Fruit fly (Drosophila melanogaster) whole organism, prepupa: ENCODE results near the gene CG34426.

Source experiments
- Blimp-1 ChIP-seq: fragments of 200-800 bp; sonication (Bioruptor generic); optimal IDR thresholded peaks from 3 replicates; lab custom pipeline; 2017; ENCODE audit warnings: missing biosample characterization, missing genetic modification characterization, mild to moderate bottlenecking, moderate library complexity, missing genetic modification reagents
- CG10631 ChIP-seq: fragments of 200-800 bp; sonication (Bioruptor generic); optimal IDR thresholded peaks from 2 replicates; lab custom pipeline; 2016; ENCODE audit warnings: missing biosample characterization, missing genetic modification characterization
- CG10669 ChIP-seq: fragments of 200-800 bp; sonication (Bioruptor generic); optimal IDR thresholded peaks from 3 replicates; lab custom pipeline; 2018; ENCODE audit warnings: missing biosample characterization, mild to moderate bottlenecking, missing genetic modification characterization, moderate library complexity
- CG11294 ChIP-seq: fragments of 200-800 bp; sonication (Bioruptor generic); IDR thresholded peaks from 2 replicates; pipeline ENCODE4 v1.3.6; 2022; ENCODE audit warnings: missing biosample characterization, missing genetic modification characterization
- CG11762 ChIP-seq: fragments of 200-800 bp; sonication (Bioruptor generic); optimal IDR thresholded peaks from 3 replicates; lab custom pipeline; 2016; ENCODE audit warnings: missing biosample characterization, missing genetic modification characterization; ENCODE audit not compliant: insufficient read depth
- CG11902 ChIP-seq: fragments of 200-800 bp; sonication (Bioruptor generic); optimal IDR thresholded peaks from 3 replicates; lab custom pipeline; 2016; ENCODE audit warnings: missing biosample characterization, missing genetic modification characterization
- CG15336 ChIP-seq: fragments of 200-800 bp; sonication (Bioruptor generic); IDR thresholded peaks from 2 replicates; pipeline ENCODE4 v1.3.6; 2022; ENCODE audit warnings: missing biosample characterization, missing genetic modification characterization
- CG16779 ChIP-seq: fragments of 200-800 bp; sonication (Bioruptor generic); optimal IDR thresholded peaks from 3 replicates; lab custom pipeline; 2017; ENCODE audit warnings: missing biosample characterization, mild to moderate bottlenecking, missing genetic modification characterization
- CG31627 ChIP-seq: fragments of 200-800 bp; sonication (Bioruptor generic); optimal IDR thresholded peaks from 3 replicates; lab custom pipeline; 2016; ENCODE audit warnings: missing biosample characterization, missing genetic modification characterization
- CG32006 ChIP-seq: fragments of 200-800 bp; sonication (Bioruptor generic); optimal IDR thresholded peaks from 3 replicates; lab custom pipeline; 2017; ENCODE audit warnings: missing biosample characterization, mild to moderate bottlenecking, missing genetic modification characterization
- CG3919 ChIP-seq: fragments of 200-800 bp; sonication (Bioruptor generic); optimal IDR thresholded peaks from 3 replicates; lab custom pipeline; 2016; ENCODE audit warnings: missing biosample characterization, missing genetic modification characterization
- CG4318 ChIP-seq: fragments of 200-800 bp; sonication (Bioruptor generic); optimal IDR thresholded peaks from 3 replicates; lab custom pipeline; 2017; ENCODE audit warnings: missing biosample characterization, mild to moderate bottlenecking, missing genetic modification characterization
- CG6163 ChIP-seq: fragments of 200-800 bp; sonication (Bioruptor generic); IDR thresholded peaks from 3 replicates; pipeline ENCODE4 v1.3.6; 2022; ENCODE audit warnings: missing biosample characterization, missing genetic modification characterization
- CG6276 ChIP-seq: fragments of 200-800 bp; sonication (Bioruptor generic); optimal IDR thresholded peaks from 2 replicates; lab custom pipeline; 2017; ENCODE audit warnings: missing biosample characterization, mild to moderate bottlenecking, missing genetic modification characterization
- CG6792 ChIP-seq: fragments of 200-800 bp; sonication (Bioruptor generic); optimal IDR thresholded peaks from 3 replicates; lab custom pipeline; 2016; ENCODE audit warnings: missing biosample characterization, missing genetic modification characterization
- CG6854 ChIP-seq: fragments of 200-800 bp; sonication (Bioruptor generic); optimal IDR thresholded peaks from 2 replicates; lab custom pipeline; 2017; ENCODE audit warnings: missing biosample characterization, mild to moderate bottlenecking, missing genetic modification characterization
- CG8119 ChIP-seq: fragments of 200-800 bp; sonication (Bioruptor generic); IDR thresholded peaks from 3 replicates; pipeline ENCODE4 v1.3.6; 2022; ENCODE audit warnings: missing biosample characterization, missing genetic modification characterization
- CG8632 ChIP-seq: fragments of 200-800 bp; sonication (Bioruptor generic); optimal IDR thresholded peaks from 3 replicates; lab custom pipeline; 2016; ENCODE audit warnings: missing biosample characterization, missing genetic modification characterization
- CG9139 ChIP-seq: fragments of 200-800 bp; sonication (Bioruptor generic); optimal IDR thresholded peaks from 3 replicates; lab custom pipeline; 2017; ENCODE audit warnings: missing biosample characterization, mild to moderate bottlenecking, missing genetic modification characterization
- Eip78C ChIP-seq: fragments of 200-800 bp; sonication (Bioruptor generic); peaks from one replicate; lab custom pipeline; 2016; ENCODE audit warnings: missing biosample characterization, missing genetic modification characterization
- Ets21C ChIP-seq: fragments of 200-800 bp; sonication (Bioruptor generic); optimal IDR thresholded peaks from 3 replicates; lab custom pipeline; 2016; ENCODE audit warnings: missing biosample characterization, missing genetic modification characterization
- Ets96B ChIP-seq: fragments of 200-800 bp; optimal IDR thresholded peaks from 2 replicates; lab custom pipeline; 2019; ENCODE audit warnings: missing biosample characterization, mild to moderate bottlenecking, missing genetic modification characterization, moderate library complexity
- Gug ChIP-seq: fragments of 200-800 bp; sonication (Bioruptor generic); IDR thresholded peaks from 2 replicates; pipeline ENCODE4 v1.3.6; 2022; ENCODE audit warnings: missing biosample characterization, missing genetic modification characterization
- Hr39 ChIP-seq: fragments of 200-800 bp; sonication (Bioruptor generic); optimal IDR thresholded peaks from 2 replicates; lab custom pipeline; 2016; ENCODE audit warnings: missing biosample characterization, missing genetic modification characterization
- Hr4 ChIP-seq: fragments of 200-800 bp; sonication (Bioruptor generic); optimal IDR thresholded peaks from 3 replicates; lab custom pipeline; 2016; ENCODE audit warnings: missing biosample characterization, missing genetic modification characterization
- OdsH ChIP-seq: fragments of 200-800 bp; sonication (Bioruptor generic); optimal IDR thresholded peaks from 3 replicates; lab custom pipeline; 2016; ENCODE audit warnings: missing biosample characterization, missing genetic modification characterization
- Smox ChIP-seq: fragments of 200-800 bp; sonication (Bioruptor generic); optimal IDR thresholded peaks from 3 replicates; lab custom pipeline; 2016; ENCODE audit warnings: missing biosample characterization, missing genetic modification characterization
- Sox102F ChIP-seq: fragments of 200-800 bp; sonication (Bioruptor generic); optimal IDR thresholded peaks from 2 replicates; lab custom pipeline; 2016; ENCODE audit warnings: missing biosample characterization, mild to moderate bottlenecking, missing genetic modification characterization
- Sox15 ChIP-seq: fragments of 200-800 bp; sonication (Bioruptor generic); optimal IDR thresholded peaks from 3 replicates; lab custom pipeline; 2016; ENCODE audit warnings: missing biosample characterization, missing genetic modification characterization
- achi ChIP-seq: fragments of 200-800 bp; sonication (Bioruptor generic); optimal IDR thresholded peaks from 3 replicates; lab custom pipeline; 2016; ENCODE audit warnings: missing biosample characterization, missing genetic modification characterization
- acj6 ChIP-seq: fragments of 200-800 bp; sonication (Bioruptor generic); optimal IDR thresholded peaks from 3 replicates; lab custom pipeline; 2016; ENCODE audit warnings: missing biosample characterization, missing genetic modification characterization
- cyc ChIP-seq: fragments of 200-800 bp; sonication (Bioruptor generic); optimal IDR thresholded peaks from 3 replicates; lab custom pipeline; 2016; ENCODE audit warnings: missing biosample characterization, missing genetic modification characterization
- dac ChIP-seq: fragments of 200-800 bp; sonication (Bioruptor generic); optimal IDR thresholded peaks from 2 replicates; lab custom pipeline; 2017; ENCODE audit warnings: missing biosample characterization, mild to moderate bottlenecking, missing genetic modification characterization
- dsx ChIP-seq: fragments of 200-800 bp; optimal IDR thresholded peaks from 3 replicates; lab custom pipeline; 2019; ENCODE audit warnings: missing biosample characterization, mild to moderate bottlenecking, missing genetic modification characterization, moderate library complexity; ENCODE audit not compliant: poor library complexity, severe bottlenecking
- eg ChIP-seq: fragments of 200-800 bp; sonication (Bioruptor generic); IDR thresholded peaks from 3 replicates; pipeline ENCODE4 v1.3.6; 2022; ENCODE audit warnings: missing biosample characterization, missing genetic modification characterization
- esn ChIP-seq: fragments of 200-800 bp; sonication (Bioruptor generic); optimal IDR thresholded peaks from 2 replicates; lab custom pipeline; 2016; ENCODE audit warnings: missing biosample characterization, mild to moderate bottlenecking, missing genetic modification characterization, moderate library complexity
- fd59A ChIP-seq: fragments of 200-800 bp; sonication (Bioruptor generic); optimal IDR thresholded peaks from 2 replicates; lab custom pipeline; 2017; ENCODE audit warnings: missing biosample characterization, mild to moderate bottlenecking, missing genetic modification characterization, missing genetic modification reagents
- fkh ChIP-seq: fragments of 200-800 bp; sonication (Bioruptor generic); optimal IDR thresholded peaks from 3 replicates; lab custom pipeline; 2017; ENCODE audit warnings: missing biosample characterization, mild to moderate bottlenecking, missing genetic modification characterization, moderate library complexity
- pdm3 ChIP-seq: fragments of 200-800 bp; sonication (Bioruptor generic); optimal IDR thresholded peaks from 3 replicates; lab custom pipeline; 2016; ENCODE audit warnings: missing biosample characterization, missing genetic modification characterization
- ss ChIP-seq, 2 experiments: fragments of 200-800 bp; sonication (Bioruptor generic); optimal IDR thresholded peaks; 2 replicates in 1 of 2; 3 replicates in 1 of 2; lab custom pipeline; 2017 to 2018; ENCODE audit warnings: mild to moderate bottlenecking in 2 of 2, missing biosample characterization in 2 of 2, missing genetic modification characterization in 2 of 2, moderate library complexity in 1 of 2
- svp ChIP-seq: fragments of 200-800 bp; sonication (Bioruptor generic); peaks from one replicate; lab custom pipeline; 2016; ENCODE audit warnings: missing biosample characterization, missing genetic modification characterization
- topi ChIP-seq: fragments of 200-800 bp; sonication (Bioruptor generic); optimal IDR thresholded peaks from 3 replicates; lab custom pipeline; 2016; ENCODE audit warnings: missing biosample characterization, missing genetic modification characterization

The CG34426 gene

dm6 chr3L:8802064-8802463, at the start of gene CG34426, which contains the start of gene CG13311:
TSS of gene CG34426 (plus strand) at chr3L:8802463.
TSS of gene CG13311 (minus strand) at chr3L:8802164.
- TF ChIP-seq CG6163 = no peak
- TF ChIP-seq Gug (GFP tag; lab: Robert Waterston, UW) = no peak
- no peak for TF ChIP-seq Eip78C
- TF ChIP-seq CG6854 (GFP tag; lab: Kevin White, UChicago) = no peak
- TF ChIP-seq OdsH (GFP tag; lab: Kevin White, UChicago) = no peak
- no peak for TF ChIP-seq CG32006 (GFP tag; lab: Kevin White, UChicago)
- no peak for TF ChIP-seq dsx (GFP tag; lab: Kevin White, UChicago)
- no peak for TF ChIP-seq CG11762
- no peak for TF ChIP-seq Hr39 (GFP tag; lab: Kevin White, UChicago)
- no peak for TF ChIP-seq esn (GFP tag; lab: Kevin White, UChicago)
- no peak for TF ChIP-seq CG10631
- TF ChIP-seq CG4318 (GFP tag; lab: Kevin White, UChicago) = no peak
- TF ChIP-seq CG11902 = no peak
- no peak for TF ChIP-seq Ets96B (tag; lab: Kevin White, UChicago)
- TF ChIP-seq CG8119 (GFP tag; lab: Robert Waterston, UW) = no peak
- TF ChIP-seq CG3919 (GFP tag; lab: Kevin White, UChicago) = no peak
- TF ChIP-seq, all 60 proteins: peak for 0

- TF ChIP-seq CG9139 (GFP tag; lab: Kevin White, UChicago) (no peak), CG10669 (GFP tag; lab: Kevin White, UChicago) (no peak), Eip78C (peak; percentile 50), CG31627 (GFP tag; lab: Kevin White, UChicago) (no peak), acj6 (GFP tag; lab: Kevin White, UChicago) (no peak), pdm3 (GFP tag; lab: Kevin White, UChicago) (no peak), Hr4 (GFP tag; lab: Kevin White, UChicago) (no peak), CG15336 (GFP tag; lab: Robert Waterston, UW) (peak; percentile 59), CG6276 (GFP tag; lab: Kevin White, UChicago) (peak; percentile 29), eg (GFP tag; lab: Robert Waterston, UW) (no peak; the same call in 2 of the 3 replicates), Ets96B (tag; lab: Kevin White, UChicago) (no peak), CG8119 (GFP tag; lab: Robert Waterston, UW) (peak; percentile 49; the same call in 1 of the 3 replicates), CG16779 (tag; lab: Kevin White, UChicago) (peak; percentile 13), ss (GFP tag; optimal IDR thresholded peaks at IDR 0.05; lab: Kevin White, UChicago) (no peak), achi (GFP tag; lab: Kevin White, UChicago) (no peak), fkh (GFP tag; lab: Kevin White, UChicago) (no peak), svp (no peak), CG6163 (0 out of 3 replicates have a peak, but pooled peaks have one; percentile 9)
- TF ChIP-seq, all 60 proteins: peak for 6
Observed at dm6 chr3L:8753592-8753991, 48.7 kb upstream of the CG34426 start, which contains the start of gene Fhos. TSS of gene Fhos (plus strand) at chr3L:8753619.

- no peak for TF ChIP-seq fd59A (GFP tag; lab: Kevin White, UChicago)
- peak; percentile 35 for TF ChIP-seq svp
Observed at dm6 chr3L:8755689-8756088, 46.6 kb upstream of the CG34426 start, which contains the start of gene CG6576. TSS of gene CG6576 (plus strand) at chr3L:8755989.

dm6 chr3L:8763037-8763454, 39.2 kb upstream of the CG34426 start:
- TF ChIP-seq Sox102F (GFP tag; lab: Kevin White, UChicago) (peak; percentile 48), fd59A (GFP tag; lab: Kevin White, UChicago) (no peak), CG8632 (GFP tag; lab: Kevin White, UChicago) (peak; percentile 34), Ets21C (no peak), CG6792 (GFP tag; lab: Kevin White, UChicago) (peak; percentile 26), CG11902 (peak; percentile 37), CG16779 (tag; lab: Kevin White, UChicago) (no peak), cyc (GFP tag; lab: Kevin White, UChicago) (peak; percentile 27), Hr39 (GFP tag; lab: Kevin White, UChicago) (peak; percentile 62), CG11294 (GFP tag; lab: Robert Waterston, UW) (no peak), CG6276 (GFP tag; lab: Kevin White, UChicago) (peak; percentile 20), Smox (GFP tag; lab: Kevin White, UChicago) (peak; percentile 61), CG8119 (GFP tag; lab: Robert Waterston, UW) (peak; percentile 47; the same call in 1 of the 3 replicates), Ets96B (tag; lab: Kevin White, UChicago) (no peak), dac (no peak), dsx (GFP tag; lab: Kevin White, UChicago) (no peak), pdm3 (GFP tag; lab: Kevin White, UChicago) (peak; percentile 44), CG15336 (GFP tag; lab: Robert Waterston, UW) (peak; percentile 20; the same call in 1 of the 2 replicates), topi (no peak), ss (GFP tag; optimal IDR thresholded peaks at IDR 0.05; lab: Kevin White, UChicago) (no peak), fkh (GFP tag; lab: Kevin White, UChicago) (no peak), CG11762 (no peak), Sox15 (GFP tag; lab: Kevin White, UChicago) (peak; percentile 17), CG6163 (no peak), OdsH (GFP tag; lab: Kevin White, UChicago) (peak; percentile 48), Blimp-1 (GFP tag; lab: Kevin White, UChicago) (no peak)
